Worm (Caenorhabditis elegans): ENCODE measurements around the gene symk-1.

DNA sequence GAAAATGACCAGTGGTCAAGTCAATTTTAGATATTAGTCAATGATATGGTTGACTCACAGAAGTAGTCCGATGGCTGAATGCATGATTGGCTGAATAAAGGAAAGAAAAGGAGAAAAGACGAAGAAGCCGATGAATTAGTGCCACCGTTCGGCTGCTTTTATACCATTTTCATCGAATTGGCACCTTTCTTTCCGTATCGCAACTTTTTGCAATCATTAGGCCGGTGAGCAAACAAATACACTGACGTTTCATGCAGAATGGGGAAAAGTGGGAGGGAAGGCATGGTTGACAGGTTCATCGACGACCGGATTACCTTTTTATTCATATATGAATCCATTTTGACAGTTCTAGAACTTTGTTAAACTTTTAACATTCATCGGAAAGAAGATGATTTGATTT is 51.1 kb downstream of the symk-1 start, which contains the start of gene idpc-2:
- TF ChIP-seq ztf-6 (GFP tag; IDR thresholded peaks at IDR 0.05): no peak
- no peak for TF ChIP-seq F37B4.10 (GFP tag; IDR thresholded peaks at IDR 0.05)
- TF ChIP-seq attf-3 (GFP tag; conservative IDR thresholded peaks at IDR 0.05): no peak
- TF ChIP-seq ceh-79 (tag; optimal IDR thresholded peaks at IDR 0.05): no peak
- no peak for TF ChIP-seq lin-54 (GFP tag; optimal IDR thresholded peaks at IDR 0.05)
- TF ChIP-seq xnd-1 (tag; optimal IDR thresholded peaks at IDR 0.05): no peak
